Worm (Caenorhabditis elegans) whole organism, L4 larva: Measurements from ENCODE around the gene wsp-1.

Source experiments
- attf-4 ChIP-seq: sonication (generic microtip); optimal IDR thresholded peaks from 3 replicates; lab custom pipeline; 2017; ENCODE audit warnings: missing biosample characterization, missing genetic modification characterization
- ceh-44 ChIP-seq: fragments of 200-800 bp; sonication (Bioruptor generic); IDR thresholded peaks from 2 replicates; pipeline ENCODE4 v1.3.6; 2022; ENCODE audit warnings: missing genetic modification reagents, missing genetic modification characterization, missing compliant biosample characterization
- cey-2 ChIP-seq: sonication (generic microtip); optimal IDR thresholded peaks from 3 replicates; lab custom pipeline; 2017; ENCODE audit warnings: missing genetic modification characterization, mild to moderate bottlenecking, missing compliant biosample characterization, antibody characterized with exemption, borderline replicate concordance; ENCODE audit not compliant: insufficient read depth
- daf-19 ChIP-seq: fragments of 200-800 bp; sonication (Bioruptor generic); conservative IDR thresholded peaks from 2 replicates; pipeline ENCODE4 v1.3.6; 2022; ENCODE audit warnings: missing genetic modification characterization, missing compliant biosample characterization
- dmd-8 ChIP-seq: fragments of 200-800 bp; sonication (Bioruptor generic); IDR thresholded peaks from 2 replicates; pipeline ENCODE4 v1.3.6; 2022; ENCODE audit warnings: missing genetic modification characterization, missing compliant biosample characterization
- dpl-1 ChIP-seq: fragments of 150-350 bp; optimal IDR thresholded peaks from 2 replicates; lab custom pipeline; 2014; ENCODE audit warnings: missing biosample characterization, missing genetic modification reagents, missing genetic modification characterization
- jun-1 ChIP-seq: fragments of 150-350 bp; optimal IDR thresholded peaks from 2 replicates; lab custom pipeline; 2014; ENCODE audit warnings: missing biosample characterization, missing genetic modification reagents, missing genetic modification characterization
- lin-15B ChIP-seq: fragments of 150-350 bp; sonication (generic microtip); optimal IDR thresholded peaks from 3 replicates; lab custom pipeline; 2014; ENCODE audit warnings: missing biosample characterization, missing genetic modification characterization
- lsy-2 ChIP-seq, 2 experiments: fragments of 150-350 bp in 1 of 2; sonication (generic microtip) in 1 of 2; optimal IDR thresholded peaks; 2 replicates each; lab custom pipeline; 2014 to 2017; ENCODE audit warnings: missing biosample characterization in 2 of 2, missing genetic modification characterization in 2 of 2
- php-3 ChIP-seq: fragments of 200-800 bp; sonication (Bioruptor generic); IDR thresholded peaks from 2 replicates; pipeline ENCODE4 v1.3.6; 2022; ENCODE audit warnings: missing genetic modification reagents, missing genetic modification characterization, missing compliant biosample characterization
- snpc-4 ChIP-seq: fragments of 150-350 bp; optimal IDR thresholded peaks from 2 replicates; lab custom pipeline; 2014; ENCODE audit warnings: missing biosample characterization, missing genetic modification characterization
- spr-3 ChIP-seq: fragments of 200-800 bp; sonication (Bioruptor generic); optimal IDR thresholded peaks from 2 replicates; lab custom pipeline; 2018; ENCODE audit warnings: mild to moderate bottlenecking, missing genetic modification characterization, missing compliant biosample characterization
- unc-62 ChIP-seq, 3 experiments: fragments of 150-350 bp in 1 of 3; sonication (generic microtip); optimal IDR thresholded peaks in 2 of 3; peaks in 1 of 3; 1 replicate in 1 of 3; 2 replicates in 2 of 3; lab custom pipeline; 2014 to 2017; ENCODE audit warnings: missing biosample characterization in 3 of 3, missing genetic modification characterization in 3 of 3, missing genetic modification reagents in 3 of 3, missing genotype in 1 of 3
- zfp-3 ChIP-seq: fragments of 200-800 bp; sonication (Bioruptor generic); conservative IDR thresholded peaks from 2 replicates; pipeline ENCODE4 v1.3.6; 2022; ENCODE audit warnings: missing genetic modification reagents, missing genetic modification characterization, missing compliant biosample characterization

ce11 chrIV:8142735-8143550 is 55.8 kb downstream of the wsp-1 start, which contains the start of gene pmk-2:
- TF ChIP-seq snpc-4 (tag; lab: Kevin White, UChicago) (no peak), zfp-3 (GFP tag; lab: Robert Waterston, UW) (no peak), lsy-2 (tag; optimal IDR thresholded peaks at IDR 0.05; lab: Kevin White, UChicago) (peak in 1 of 2 experiments; percentile 22), attf-4 (tag; lab: Kevin White, UChicago) (no peak), jun-1 (tag; lab: Kevin White, UChicago) (no peak), lin-15B (tag; lab: Kevin White, UChicago) (no peak), dmd-8 (GFP tag; lab: Robert Waterston, UW) (no peak), spr-3 (GFP tag; lab: Kevin White, UChicago) (no peak), cey-2 (no peak), unc-62 (GFP tag; optimal IDR thresholded peaks at IDR 0.05 in 1 of 2; lab: Kevin White, UChicago) (peak in 1 of 2 experiments; percentile 87), unc-62 (tag; optimal IDR thresholded peaks at IDR 0.05; lab: Kevin White, UChicago) (no peak), dpl-1 (GFP tag; lab: Kevin White, UChicago) (no peak), ceh-44 (GFP tag; lab: Robert Waterston, UW) (no peak), daf-19 (no peak), php-3 (GFP tag; lab: Robert Waterston, UW) (no peak)
